Fruit fly (Drosophila melanogaster) ovary, adult (tissue): ENCODE measurements around the gene gammaSnap2.

ENCODE experiments used
- CG17801 ChIP-seq: fragments of 200-800 bp; optimal IDR thresholded peaks from 2 replicates; lab custom pipeline; 2019; ENCODE audit warnings: missing biosample characterization, mild to moderate bottlenecking, missing genetic modification characterization, moderate library complexity; ENCODE audit not compliant: partially characterized antibody

The gammaSnap2 gene

DNA sequence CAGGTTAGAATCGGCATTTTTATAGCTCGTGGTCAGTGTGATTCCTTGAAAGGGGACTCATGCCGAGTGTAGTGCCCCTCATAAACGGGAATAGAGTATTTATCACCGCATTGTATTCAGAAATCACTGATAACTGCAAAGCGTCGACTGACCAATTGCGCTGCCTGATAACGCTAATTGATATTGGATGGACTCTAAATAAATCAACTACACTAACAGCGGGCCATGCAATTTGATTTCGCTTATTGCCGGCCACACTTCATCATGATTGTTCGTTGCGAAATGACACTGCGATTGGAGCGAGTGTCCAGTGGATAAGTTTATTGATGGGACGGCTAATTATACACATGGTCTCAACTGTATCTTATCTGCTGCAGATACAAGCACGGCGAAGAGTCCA is 1.6 kb downstream of the gammaSnap2 start:
- no peak for TF ChIP-seq CG17801

DNA sequence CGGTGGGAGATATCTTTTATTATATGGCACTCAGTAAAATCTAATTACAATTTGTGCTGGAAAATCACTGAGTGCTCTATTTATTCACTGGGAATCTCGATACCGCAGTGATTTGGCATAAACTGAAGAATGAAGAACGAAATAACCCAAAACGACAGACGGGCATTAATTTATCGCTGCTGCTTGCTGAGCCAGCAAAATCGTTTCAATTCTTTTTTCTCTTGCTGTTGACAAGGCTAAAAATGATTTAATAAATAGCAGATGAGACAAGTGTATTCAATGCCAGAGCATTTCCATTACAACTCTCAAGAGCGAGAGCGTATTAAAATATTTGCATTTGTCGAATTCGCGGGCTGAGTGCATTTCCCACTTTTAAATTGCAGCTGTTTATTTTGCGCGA is 5.4 kb downstream of the gammaSnap2 start:
- TF ChIP-seq CG17801, result no peak

DNA sequence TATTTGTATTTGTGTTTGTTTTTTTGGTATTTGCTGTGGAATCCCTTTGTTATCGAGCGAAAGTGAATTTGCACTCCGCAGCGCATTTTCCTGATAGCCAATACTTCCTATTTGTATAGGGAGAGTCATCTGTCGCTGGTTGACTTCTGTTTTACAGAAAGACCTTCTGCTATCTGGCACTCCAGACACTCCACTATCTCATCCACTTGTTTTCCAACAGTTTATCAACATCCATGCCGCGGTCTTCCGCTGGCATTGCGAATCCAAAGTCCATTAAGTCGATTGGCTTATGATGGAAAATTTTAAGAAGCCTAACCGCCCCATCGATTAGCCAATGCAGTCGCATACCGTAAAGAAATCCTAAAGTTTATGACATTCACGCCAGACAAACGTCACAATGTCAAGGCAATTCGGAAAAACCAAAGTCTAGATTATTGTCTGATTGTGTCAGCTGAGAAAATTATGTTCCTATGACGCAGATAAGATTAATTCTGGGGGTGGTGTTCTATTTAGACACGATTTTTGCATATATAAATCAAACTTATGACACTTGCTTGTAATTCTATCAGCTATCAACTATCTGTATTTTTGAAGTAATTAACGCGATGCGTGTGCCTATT is 6.2 kb downstream of the gammaSnap2 start:
- no peak for TF ChIP-seq CG17801

DNA sequence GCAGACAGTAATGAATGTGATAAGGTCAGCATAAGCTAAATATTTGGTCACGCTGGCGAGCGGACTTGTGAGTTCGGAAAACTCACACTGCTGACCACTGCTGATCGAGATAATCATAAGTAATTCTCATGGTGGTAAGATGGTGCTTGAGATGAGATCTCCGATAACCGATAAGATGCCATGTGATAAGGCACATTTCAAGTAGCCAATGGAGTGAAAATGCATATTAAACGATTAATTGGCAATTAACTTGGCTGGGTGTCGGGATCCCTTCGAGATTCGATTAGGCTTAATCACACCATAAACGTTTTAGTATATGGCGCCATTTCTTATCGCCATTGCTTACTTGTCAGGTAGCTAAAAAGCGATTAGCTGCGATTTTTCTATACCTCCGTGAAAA is 7.5 kb downstream of the gammaSnap2 start:
- TF ChIP-seq CG17801, result no peak

DNA sequence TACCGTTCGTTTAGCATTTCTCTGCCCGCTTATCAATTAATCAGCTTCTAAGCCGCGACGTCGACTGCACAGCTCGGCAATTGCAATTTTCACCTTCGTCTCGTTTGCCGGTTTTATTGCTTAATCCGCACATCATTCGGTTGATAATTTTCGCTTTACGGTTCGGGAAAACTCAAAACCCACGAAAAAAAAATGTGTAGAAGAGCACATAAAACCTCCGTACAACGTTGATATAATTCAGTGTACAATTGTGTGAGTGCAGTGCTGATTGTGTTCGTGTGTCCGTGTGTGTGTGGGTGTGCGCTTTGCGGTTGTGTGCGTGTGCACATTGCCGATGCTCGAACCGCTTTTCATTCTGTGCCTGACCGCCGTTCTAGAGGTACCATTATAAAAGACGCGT is 9.0 kb downstream of the gammaSnap2 start, which contains the start of gene CAH7:
Gene CAH7, plus strand, starts transcription at position 43 of the 400 bp plus-strand sequence.
- TF ChIP-seq CG17801, result no peak

DNA sequence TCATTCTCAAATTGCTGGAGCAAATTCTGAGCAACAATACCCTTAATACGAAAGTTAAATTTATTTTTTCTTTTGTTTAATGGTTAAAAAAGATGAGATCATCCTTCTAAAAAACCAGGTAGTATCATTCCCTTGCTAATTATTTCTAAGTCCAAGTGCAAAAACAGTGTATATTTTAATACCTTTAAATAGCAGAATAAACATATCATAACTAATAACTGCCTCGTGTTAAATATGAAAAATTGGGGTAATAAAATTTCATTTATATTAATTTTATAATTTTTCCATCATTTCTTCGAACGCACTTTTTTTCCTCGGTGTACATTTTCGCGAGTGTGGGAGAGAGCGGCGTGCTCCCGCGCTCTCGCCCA is 9.4 kb downstream of the gammaSnap2 start:
- TF ChIP-seq CG17801, result peak; percentile 17

DNA sequence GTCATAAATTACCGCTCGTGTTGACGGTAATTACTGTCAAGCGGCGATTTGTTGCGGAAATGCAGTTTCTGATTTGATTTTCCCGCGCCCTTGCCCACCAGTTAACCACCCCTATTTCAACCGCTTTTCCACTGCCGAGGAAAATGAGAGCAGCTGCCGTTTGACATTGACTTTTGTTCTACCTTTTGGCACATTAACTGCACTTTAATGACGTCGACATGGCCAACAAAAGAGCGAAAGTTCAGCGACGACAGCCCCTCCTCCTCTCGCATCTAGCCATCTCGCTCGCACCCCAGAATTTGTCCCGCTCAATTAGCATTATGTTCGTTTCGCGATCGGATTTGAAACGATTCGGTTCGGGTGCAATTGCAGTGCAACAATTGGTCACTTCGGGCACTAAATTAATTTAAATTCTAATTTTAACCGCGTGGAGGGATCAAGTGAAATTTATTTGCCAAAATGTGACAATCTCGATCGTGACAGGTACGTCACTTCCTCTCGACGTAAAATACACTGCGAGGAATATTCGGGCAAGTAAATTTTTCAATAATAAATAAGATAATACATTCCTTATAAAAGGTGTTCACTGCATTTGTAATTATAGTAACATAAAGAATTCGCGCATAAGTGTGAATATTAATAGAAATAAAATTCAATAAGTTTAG is 9.9 kb downstream of the gammaSnap2 start:
- TF ChIP-seq CG17801, result peak; percentile 0

DNA sequence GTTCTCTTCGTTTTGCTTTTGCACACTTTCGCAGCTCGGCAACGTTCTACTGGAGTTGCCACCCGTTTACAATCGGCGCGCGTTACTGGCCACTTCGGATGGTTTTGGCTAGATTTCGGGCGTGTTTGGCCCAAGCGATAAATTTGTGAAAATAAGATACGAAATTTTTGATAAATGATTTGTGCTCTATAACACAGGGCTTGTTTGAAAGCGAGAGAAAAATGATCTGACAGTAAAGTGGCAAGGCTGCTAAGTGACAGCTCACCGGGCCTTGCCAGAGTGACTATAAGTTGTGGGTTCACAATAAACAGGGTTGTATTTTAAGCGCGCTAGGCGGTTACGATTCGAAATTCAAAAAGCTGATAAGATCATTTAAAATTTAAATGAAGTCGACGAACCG is 11.3 kb downstream of the gammaSnap2 start, which contains the start of gene Fmr1:
Gene Fmr1, minus strand, starts transcription at position 184 of the 400 bp plus-strand sequence.
- no peak for TF ChIP-seq CG17801

DNA sequence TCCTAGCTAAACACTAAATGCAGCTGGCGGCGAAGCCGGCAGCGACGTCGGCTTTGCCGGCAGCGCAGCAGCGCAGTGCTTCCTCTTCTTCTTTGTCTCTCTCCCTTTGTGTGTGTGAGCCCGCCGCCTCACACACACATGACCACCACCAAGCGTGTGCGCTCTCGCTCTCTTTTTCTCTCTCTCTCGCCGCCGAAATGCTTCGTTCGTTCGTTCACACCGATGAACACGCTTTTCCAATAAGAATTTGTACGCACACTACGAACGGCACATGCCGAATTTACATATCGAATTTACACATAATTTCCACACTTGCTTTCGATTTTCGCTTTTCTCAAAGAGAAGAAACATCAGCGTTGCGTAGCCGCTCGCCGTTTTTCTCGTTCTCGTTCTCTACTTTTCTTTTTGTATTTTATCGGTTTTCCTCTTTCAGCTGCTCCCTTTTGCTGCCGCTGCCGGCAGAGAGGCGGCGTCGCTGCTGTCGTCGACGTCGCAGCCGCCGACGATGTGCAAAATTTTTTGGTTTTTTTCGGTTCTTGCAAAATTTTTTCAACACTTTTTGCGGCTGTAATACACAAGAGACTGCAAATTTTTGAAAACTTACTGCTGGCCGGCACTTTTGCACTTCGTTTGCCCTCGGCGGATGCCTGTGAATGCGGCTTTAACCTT is 11.9 kb downstream of the gammaSnap2 start:
- TF ChIP-seq CG17801, result no peak

DNA sequence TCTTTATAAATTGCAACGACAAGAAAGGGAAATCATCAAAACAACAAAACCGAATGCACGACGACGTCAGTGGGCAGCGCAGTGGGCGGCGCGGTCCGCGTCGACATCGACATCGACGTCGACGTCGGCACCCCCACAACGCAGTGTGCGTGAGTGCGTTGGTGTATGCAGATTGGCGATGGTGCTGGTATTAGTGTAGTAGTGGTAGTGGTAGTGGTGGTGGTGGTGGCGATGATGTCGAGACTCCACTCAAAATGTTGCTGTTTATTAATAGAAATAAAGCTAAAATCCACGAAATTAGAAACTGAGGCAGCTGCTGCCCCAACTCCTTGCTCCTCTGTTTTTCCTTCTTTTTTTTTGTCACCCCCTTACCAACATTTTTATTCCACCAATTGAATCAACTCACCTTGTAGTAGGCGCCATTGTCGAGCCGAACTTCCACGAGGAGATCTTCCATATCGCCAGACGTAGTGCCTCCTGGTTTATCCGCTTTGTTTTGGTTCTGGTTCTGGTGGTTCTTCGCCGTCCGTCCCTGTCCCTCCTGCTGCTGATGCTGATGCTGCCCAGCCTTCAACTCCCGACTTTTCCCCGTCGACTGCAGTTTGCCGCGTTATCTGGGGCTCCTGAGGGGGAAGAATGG is 12.8 kb downstream of the gammaSnap2 start:
- no peak for TF ChIP-seq CG17801

DNA sequence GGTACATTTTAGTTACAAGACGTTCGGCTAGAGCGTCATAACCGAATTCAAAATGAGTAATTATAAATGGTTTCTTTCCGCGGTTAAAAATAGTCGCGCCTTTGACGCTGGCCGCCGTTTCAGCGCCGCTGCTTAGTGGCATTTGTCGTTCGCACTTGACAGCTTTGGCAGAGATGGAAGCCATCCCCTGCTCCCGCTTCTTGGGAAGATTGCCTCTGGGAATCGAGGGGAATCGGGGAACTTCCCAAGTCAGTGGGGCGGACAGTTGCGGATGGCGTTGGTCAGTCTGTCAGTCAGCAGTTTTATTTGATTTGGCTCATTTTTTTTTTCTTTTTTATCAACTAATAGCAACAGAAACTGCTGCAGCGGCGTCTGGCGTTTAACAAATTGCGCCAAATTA is 14.4 kb downstream of the gammaSnap2 start:
- TF ChIP-seq CG17801, result no peak

DNA sequence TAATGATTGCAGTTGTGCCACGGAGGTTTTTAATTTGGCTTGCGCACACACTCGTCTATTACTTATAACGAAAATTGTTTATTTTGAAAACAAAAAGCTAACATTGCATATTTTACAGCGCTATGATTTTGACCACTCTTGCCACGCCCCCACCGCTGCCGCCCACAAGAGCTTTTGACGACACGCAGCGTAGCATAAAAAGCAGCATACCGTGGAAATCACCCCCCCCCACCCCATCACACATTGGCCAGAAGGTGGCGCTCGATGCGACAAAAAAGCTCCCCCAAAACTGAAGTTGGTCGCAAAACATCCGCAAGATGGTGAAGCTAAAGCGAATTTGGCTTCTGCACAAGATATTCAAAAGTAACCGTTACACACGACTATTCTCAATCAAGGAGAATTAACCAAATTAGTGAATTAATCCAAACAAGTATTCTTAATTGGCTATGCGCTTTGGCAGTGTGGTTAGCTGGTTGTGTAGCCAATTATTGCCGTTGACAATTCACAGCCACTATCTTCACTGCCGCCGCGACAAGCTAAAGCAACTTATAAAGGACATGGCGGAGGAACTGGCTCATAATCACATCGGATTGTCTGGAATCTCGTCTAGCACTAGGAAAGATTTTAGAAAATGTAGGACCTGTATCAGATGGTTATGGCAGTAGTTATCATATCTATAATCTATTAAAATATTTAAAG is 20.6 kb downstream of the gammaSnap2 start:
- no peak for TF ChIP-seq CG17801

DNA sequence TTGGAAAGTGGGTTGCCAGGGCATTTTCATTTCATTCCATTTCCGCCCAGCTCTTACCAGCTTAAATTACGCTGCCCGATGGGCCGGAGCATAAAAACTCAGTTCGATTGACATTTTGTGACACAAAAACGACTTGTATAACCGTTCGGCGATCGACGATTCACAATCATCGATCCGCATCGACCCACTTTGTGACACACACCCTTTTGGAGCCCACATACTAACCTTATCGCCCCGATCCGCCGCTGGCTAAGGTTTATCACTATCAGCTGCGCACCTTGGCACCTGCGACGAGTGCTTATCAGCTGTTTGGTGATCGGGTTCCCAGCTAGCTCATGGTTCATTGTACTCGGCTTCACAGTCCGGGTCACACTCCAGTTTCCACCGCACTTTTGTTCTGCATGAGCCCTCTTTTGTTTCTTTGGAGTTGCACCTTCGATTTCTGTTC is 21.8 kb downstream of the gammaSnap2 start:
- no peak for TF ChIP-seq CG17801

DNA sequence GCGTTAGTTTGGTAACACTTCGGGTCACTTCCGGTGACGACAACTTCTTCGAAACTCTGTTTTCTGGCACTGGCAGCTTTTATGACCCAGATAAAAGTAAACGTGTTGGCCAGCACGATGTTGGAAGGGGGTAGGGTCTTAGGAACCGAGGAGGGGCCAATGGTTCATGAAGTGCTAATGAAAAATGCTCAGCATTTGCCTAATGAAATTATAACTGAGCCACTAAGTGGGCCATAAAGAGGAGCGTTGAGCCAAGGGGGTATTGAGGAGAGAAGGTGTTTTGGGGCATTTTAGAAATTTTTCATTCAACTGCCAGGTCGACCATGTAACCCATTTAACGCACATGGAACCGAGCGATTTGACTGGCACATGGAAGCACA is 22.9 kb downstream of the gammaSnap2 start:
- no peak for TF ChIP-seq CG17801

DNA sequence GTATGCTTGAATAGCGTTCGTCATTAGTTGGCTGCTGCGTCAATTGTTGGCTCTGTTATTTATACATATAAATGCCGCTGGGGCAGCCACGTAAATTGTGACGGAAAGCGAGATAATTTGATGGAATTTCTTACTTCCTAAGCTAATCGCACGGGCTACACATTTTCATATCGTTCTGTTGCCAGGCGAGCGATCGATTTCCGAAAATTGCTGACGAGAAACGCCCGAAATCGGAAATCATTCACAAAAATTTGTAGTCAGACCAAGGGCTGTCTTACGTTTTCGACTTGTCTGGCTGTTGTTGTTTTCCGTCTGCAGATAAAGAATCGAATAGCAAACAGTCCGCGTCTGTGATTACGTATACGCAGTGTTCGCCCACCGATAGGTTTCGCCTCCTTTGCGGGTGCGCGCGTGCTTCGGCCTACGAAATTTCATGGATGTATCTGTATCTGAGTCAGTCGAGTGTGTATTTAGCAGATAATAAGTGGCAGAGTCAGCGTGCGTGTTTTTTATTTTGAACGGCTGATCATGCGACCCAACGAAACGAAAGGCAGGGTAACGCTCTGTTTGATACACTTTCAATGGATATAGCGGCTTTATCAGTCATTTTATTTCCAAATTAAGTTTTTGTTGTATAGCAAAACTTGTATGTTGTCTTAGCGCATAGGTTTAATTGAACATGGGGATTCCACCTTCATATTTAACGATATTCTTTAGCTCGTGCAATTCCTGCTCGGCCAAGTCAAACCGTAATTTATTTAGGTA is 23.5 kb downstream of the gammaSnap2 start:
- no peak for TF ChIP-seq CG17801

DNA sequence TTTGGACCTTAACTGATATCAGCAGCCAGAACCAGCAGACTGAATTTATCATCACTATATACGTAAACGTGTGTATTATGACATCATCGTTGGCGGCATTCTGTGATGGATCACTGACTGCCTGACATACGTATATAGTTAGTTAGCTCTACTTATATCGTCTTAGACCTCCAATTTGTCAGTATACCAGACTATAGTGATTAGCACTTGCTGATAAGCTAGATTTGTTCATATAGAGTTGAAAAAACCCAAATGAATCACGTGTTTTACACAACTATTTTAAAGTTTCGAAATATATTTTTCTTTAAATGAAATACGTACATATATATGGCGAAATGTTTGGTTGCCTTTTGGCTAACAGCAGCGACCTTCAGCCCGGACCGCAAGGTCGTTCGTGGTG is 25.4 kb downstream of the gammaSnap2 start:
- TF ChIP-seq CG17801, result no peak
